Fruit fly (Drosophila melanogaster): ENCODE measurements around the gene CG6576.

Gene CG6576

DNA sequence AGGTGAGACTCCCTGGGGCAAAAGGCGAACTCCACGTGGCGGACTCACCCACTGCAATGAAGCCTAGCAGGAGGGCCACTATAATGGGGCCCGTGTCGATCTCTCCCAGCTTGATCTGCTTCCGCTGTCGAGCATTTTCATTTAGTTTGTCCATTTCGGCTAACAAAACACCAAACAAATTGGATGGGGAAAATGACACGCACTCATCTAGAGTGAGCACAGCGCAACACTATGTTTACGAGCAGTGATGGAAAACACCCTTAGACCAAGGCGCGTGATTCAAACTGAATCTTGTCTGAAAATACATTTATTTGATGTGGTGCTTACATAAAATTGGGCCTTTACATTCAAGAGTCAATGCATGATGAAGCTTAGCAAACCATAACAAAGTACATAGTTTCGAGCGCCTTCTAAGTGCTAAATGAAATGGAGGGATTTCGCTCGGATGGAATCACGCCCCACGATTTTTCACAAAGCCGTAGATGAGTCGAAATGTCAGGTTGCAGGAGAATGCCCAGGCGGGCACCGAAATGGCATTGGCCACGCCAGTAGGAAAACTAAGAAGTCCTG, 35.7 kb upstream of the CG6576 start, which contains the start of gene SrpRbeta (continued):
- no peak for TF ChIP-seq ap (GFP tag; IDR thresholded peaks at IDR 0.05)
- TF ChIP-seq Elba2 (GFP tag; optimal IDR thresholded peaks at IDR 0.05): no peak
- TF ChIP-seq ssp (GFP tag; IDR thresholded peaks at IDR 0.05): no peak
- no peak for TF ChIP-seq CG6683 (GFP tag; optimal IDR thresholded peaks at IDR 0.05)
- TF ChIP-seq CG10543 (GFP tag; optimal IDR thresholded peaks at IDR 0.05): peak; percentile 42
- TF ChIP-seq dpn (GFP tag; optimal IDR thresholded peaks at IDR 0.05): peak; percentile 31 to 56
- peak; percentile 94 for TF ChIP-seq Ets65A (GFP tag)
- TF ChIP-seq CG7372 (GFP tag; IDR thresholded peaks at IDR 0.05): no peak
- no peak for TF ChIP-seq cg (GFP tag; optimal IDR thresholded peaks at IDR 0.05)
- no peak for TF ChIP-seq CG14710 (tag; optimal IDR thresholded peaks at IDR 0.05)
- TF ChIP-seq CG12391 (tag; optimal IDR thresholded peaks at IDR 0.05): no peak
- TF ChIP-seq otp (GFP tag; IDR thresholded peaks at IDR 0.05): no peak
- no peak for TF ChIP-seq aop (GFP tag; IDR thresholded peaks at IDR 0.05)
- no peak for TF ChIP-seq bcd (GFP tag; optimal IDR thresholded peaks at IDR 0.05)
- peak; percentile 47 for TF ChIP-seq her (GFP tag; optimal IDR thresholded peaks at IDR 0.05)
- TF ChIP-seq CG1603 (tag; optimal IDR thresholded peaks at IDR 0.05): peak; percentile 40
- TF ChIP-seq Stat92E (GFP tag; optimal IDR thresholded peaks at IDR 0.05): peak in 1 of 3 experiments; percentile 11
- TF ChIP-seq fd102C (GFP tag; optimal IDR thresholded peaks at IDR 0.05): no peak
- TF ChIP-seq zen2 (GFP tag; IDR thresholded peaks at IDR 0.05; ENCODE audit: partially characterized antibody): no peak; the same call in 2 of the 3 replicates
- TF ChIP-seq bsh (GFP tag; optimal IDR thresholded peaks at IDR 0.05): no peak
- TF ChIP-seq CG10209 (GFP tag; optimal IDR thresholded peaks at IDR 0.05): peak; percentile 6
- TF ChIP-seq sisA (GFP tag; IDR thresholded peaks at IDR 0.05): no peak
- no peak for TF ChIP-seq CG2875 (GFP tag; optimal IDR thresholded peaks at IDR 0.05)
- TF ChIP-seq gsb-n (tag; optimal IDR thresholded peaks at IDR 0.05): no peak
- TF ChIP-seq ash1 (GFP tag; optimal IDR thresholded peaks at IDR 0.05): no peak
- no peak for TF ChIP-seq Neu2 (GFP tag; optimal IDR thresholded peaks at IDR 0.05; ENCODE audit: borderline replicate concordance)
- no peak for TF ChIP-seq CG7745 (tag; optimal IDR thresholded peaks at IDR 0.05)
- peak; percentile 7 for TF ChIP-seq ems (GFP tag; optimal IDR thresholded peaks at IDR 0.05)
- peak; percentile 69 for TF ChIP-seq CG2120 (GFP tag; optimal IDR thresholded peaks at IDR 0.05)
- 0 out of 3 replicates have a peak, but pooled peaks have one; percentile 5 for TF ChIP-seq ken (GFP tag; IDR thresholded peaks at IDR 0.05)
- TF ChIP-seq CG4404 (GFP tag; IDR thresholded peaks at IDR 0.05): no peak
- TF ChIP-seq GATAe (GFP tag; conservative IDR thresholded peaks at IDR 0.05): no peak
- no peak for TF ChIP-seq CG10366 (GFP tag; IDR thresholded peaks at IDR 0.05)
- TF ChIP-seq ERR (GFP tag; optimal IDR thresholded peaks at IDR 0.05): peak; percentile 43
- no peak for TF ChIP-seq schlank (tag; optimal IDR thresholded peaks at IDR 0.05)
- TF ChIP-seq odd (GFP tag; optimal IDR thresholded peaks at IDR 0.05): no peak
- no peak for TF ChIP-seq Doc3 (GFP tag; IDR thresholded peaks at IDR 0.05; ENCODE audit: partially characterized antibody)
- TF ChIP-seq hb (GFP tag; IDR thresholded peaks at IDR 0.05; ENCODE audit: partially characterized antibody): no peak
- TF ChIP-seq shn (GFP tag; optimal IDR thresholded peaks at IDR 0.05): peak; percentile 14
- peak; percentile 95 for TF ChIP-seq E2f2 (GFP tag; IDR thresholded peaks at IDR 0.05)
- TF ChIP-seq CG2678 (tag; optimal IDR thresholded peaks at IDR 0.05): no peak
- TF ChIP-seq wdn (GFP tag; IDR thresholded peaks at IDR 0.05): no peak
- no peak for TF ChIP-seq CG12942 (GFP tag; optimal IDR thresholded peaks at IDR 0.05)
- no peak for TF ChIP-seq Poxn (GFP tag; IDR thresholded peaks at IDR 0.05)
- TF ChIP-seq CG2202 (tag; optimal IDR thresholded peaks at IDR 0.05): no peak
- no peak for TF ChIP-seq CG18619 (GFP tag; optimal IDR thresholded peaks at IDR 0.05)
- no peak for TF ChIP-seq Side (GFP tag; optimal IDR thresholded peaks at IDR 0.05)
- peak; percentile 35 for TF ChIP-seq Mad (GFP tag; optimal IDR thresholded peaks at IDR 0.05)
- TF ChIP-seq Spps (tag; optimal IDR thresholded peaks at IDR 0.05): no peak
- no peak for TF ChIP-seq CG7963 (GFP tag; IDR thresholded peaks at IDR 0.05; ENCODE audit: partially characterized antibody)
